Worm (Caenorhabditis elegans) whole organism, L1 larva: Measurements from ENCODE around the gene F18E9.8.

Experiments
- C04F5.9 ChIP-seq: sonication (generic microtip); optimal IDR thresholded peaks from 2 replicates; lab custom pipeline; 2016; ENCODE audit warnings: missing genetic modification characterization, missing compliant biosample characterization
- C16A3.4 ChIP-seq: fragments of 150-350 bp; optimal IDR thresholded peaks from 2 replicates; lab custom pipeline; 2014; ENCODE audit warnings: missing biosample characterization, missing genetic modification characterization
- Y116A8C.19 ChIP-seq: sonication (generic microtip); optimal IDR thresholded peaks from 2 replicates; lab custom pipeline; 2016; ENCODE audit warnings: missing compliant biosample characterization, missing genetic modification characterization, borderline replicate concordance
- alr-1 ChIP-seq: fragments of 200-800 bp; sonication (Bioruptor generic); optimal IDR thresholded peaks from 2 replicates; lab custom pipeline; 2018; ENCODE audit warnings: borderline replicate concordance, mild to moderate bottlenecking, missing genetic modification characterization, missing compliant biosample characterization
- aly-2 ChIP-seq: fragments of 150-350 bp; optimal IDR thresholded peaks from 2 replicates; lab custom pipeline; 2014; ENCODE audit warnings: missing biosample characterization, missing genetic modification characterization
- ama-1 ChIP-seq: fragments of 150-350 bp; optimal IDR thresholded peaks from 2 replicates; lab custom pipeline; 2014
- blmp-1 ChIP-seq: fragments of 150-350 bp; optimal IDR thresholded peaks from 2 replicates; lab custom pipeline; 2014; ENCODE audit warnings: missing biosample characterization, missing genetic modification characterization
- ceh-63 ChIP-seq: fragments of 200-800 bp; sonication (Bioruptor generic); optimal IDR thresholded peaks from 2 replicates; lab custom pipeline; 2018; ENCODE audit warnings: mild to moderate bottlenecking, missing genetic modification characterization, missing compliant biosample characterization
- ceh-82 ChIP-seq, 3 experiments: fragments of 150-350 bp in 1 of 3; sonication (generic microtip) in 2 of 3; optimal IDR thresholded peaks; 2 replicates each; lab custom pipeline; 2014 to 2017; ENCODE audit warnings: missing biosample characterization in 3 of 3, missing genetic modification characterization in 3 of 3
- ces-1 ChIP-seq: fragments of 150-350 bp; optimal IDR thresholded peaks from 2 replicates; lab custom pipeline; 2014; ENCODE audit warnings: missing biosample characterization, missing genetic modification reagents, missing genetic modification characterization
- dpl-1 ChIP-seq, 3 experiments: fragments of 150-350 bp in 2 of 3; sonication (generic microtip) in 1 of 3; optimal IDR thresholded peaks; 2 replicates each; lab custom pipeline; 2014 to 2017; ENCODE audit warnings: missing biosample characterization in 3 of 3, missing genetic modification characterization in 3 of 3, missing genetic modification reagents in 3 of 3
- dsc-1 ChIP-seq: sonication (generic microtip); optimal IDR thresholded peaks from 2 replicates; lab custom pipeline; 2016; ENCODE audit warnings: mild to moderate bottlenecking, missing genetic modification characterization, missing compliant biosample characterization
- efl-1 ChIP-seq, 4 experiments: fragments of 150-350 bp; optimal IDR thresholded peaks in 3 of 4; peaks in 1 of 4; 1 replicate in 1 of 4; 2 replicates in 3 of 4; lab custom pipeline; 2014; ENCODE audit warnings: missing biosample characterization in 2 of 4, missing genetic modification characterization in 2 of 4, missing genetic modification reagents in 2 of 4
- egl-13 ChIP-seq: sonication (generic microtip); optimal IDR thresholded peaks from 2 replicates; lab custom pipeline; 2016; ENCODE audit warnings: missing genotype, missing genetic modification reagents, missing genetic modification characterization, missing compliant biosample characterization
- egl-27 ChIP-seq, 2 experiments: fragments of 150-350 bp in 1 of 2; sonication (generic microtip); optimal IDR thresholded peaks; 3 replicates each; lab custom pipeline; 2017 to 2018; ENCODE audit warnings: missing biosample characterization in 2 of 2, missing genetic modification characterization in 2 of 2, missing genetic modification reagents in 2 of 2
- elt-2 ChIP-seq: sonication (generic microtip); optimal IDR thresholded peaks from 2 replicates; lab custom pipeline; 2016; ENCODE audit warnings: missing genetic modification characterization, mild to moderate bottlenecking, inconsistent platforms, missing compliant biosample characterization, missing genetic modification reagents
- elt-3 ChIP-seq, 6 experiments: fragments of 150-350 bp in 1 of 6; sonication (generic microtip); optimal IDR thresholded peaks; 2 replicates each; lab custom pipeline; 2017 to 2018; ENCODE audit warnings: missing biosample characterization in 6 of 6, missing genetic modification characterization in 6 of 6, inconsistent platforms in 1 of 6
- ets-5 ChIP-seq: fragments of 200-800 bp; sonication (Bioruptor generic); IDR thresholded peaks from 2 replicates; pipeline ENCODE4 v1.3.6; 2022; ENCODE audit warnings: missing genetic modification characterization, missing compliant biosample characterization
- fkh-10 ChIP-seq: sonication (generic microtip); optimal IDR thresholded peaks from 2 replicates; lab custom pipeline; 2017; ENCODE audit warnings: missing biosample characterization, missing genetic modification reagents, missing genetic modification characterization
- fkh-4 ChIP-seq: sonication (generic microtip); optimal IDR thresholded peaks from 2 replicates; lab custom pipeline; 2016; ENCODE audit warnings: missing compliant biosample characterization, missing genetic modification characterization, borderline replicate concordance
- fos-1 ChIP-seq: fragments of 150-350 bp; optimal IDR thresholded peaks from 2 replicates; lab custom pipeline; 2014; ENCODE audit warnings: missing biosample characterization, missing genetic modification characterization
- grh-1 ChIP-seq: fragments of 200-800 bp; sonication (Bioruptor generic); IDR thresholded peaks from 2 replicates; pipeline ENCODE4 v1.3.6; 2022; ENCODE audit warnings: missing genetic modification reagents, missing genetic modification characterization, missing compliant biosample characterization
- hlh-4 ChIP-seq: sonication (generic microtip); optimal IDR thresholded peaks from 2 replicates; lab custom pipeline; 2016; ENCODE audit warnings: mild to moderate bottlenecking, missing genetic modification characterization, missing compliant biosample characterization
- hpl-2 ChIP-seq: fragments of 150-350 bp; optimal IDR thresholded peaks from 2 replicates; lab custom pipeline; 2014; ENCODE audit warnings: missing biosample characterization, missing genetic modification reagents, missing genetic modification characterization
- irx-1 ChIP-seq: sonication (generic microtip); optimal IDR thresholded peaks from 2 replicates; lab custom pipeline; 2016; ENCODE audit warnings: missing genetic modification characterization, missing compliant biosample characterization
- isw-1 ChIP-seq: fragments of 200-800 bp; sonication (Bioruptor generic); IDR thresholded peaks from 2 replicates; pipeline ENCODE4 v1.3.6; 2022; ENCODE audit warnings: missing genetic modification characterization, missing compliant biosample characterization
- jun-1 ChIP-seq: fragments of 150-350 bp; optimal IDR thresholded peaks from 2 replicates; lab custom pipeline; 2014; ENCODE audit warnings: missing biosample characterization, missing genetic modification reagents, missing genetic modification characterization
- lin-14 ChIP-seq: fragments of 200-800 bp; sonication (Bioruptor generic); optimal IDR thresholded peaks from 2 replicates; lab custom pipeline; 2018; ENCODE audit warnings: mild to moderate bottlenecking, missing genetic modification characterization, moderate library complexity, missing compliant biosample characterization
- lin-15B ChIP-seq: fragments of 150-350 bp; sonication (generic microtip); optimal IDR thresholded peaks from 3 replicates; lab custom pipeline; 2014; ENCODE audit warnings: missing biosample characterization, missing genetic modification characterization
- lin-35 ChIP-seq, 2 experiments: fragments of 150-350 bp; optimal IDR thresholded peaks; 2 replicates each; lab custom pipeline; 2014; ENCODE audit warnings: missing biosample characterization in 2 of 2, missing genetic modification characterization in 2 of 2, missing genetic modification reagents in 2 of 2
- nhr-11 ChIP-seq: fragments of 150-350 bp; optimal IDR thresholded peaks from 2 replicates; lab custom pipeline; 2014; ENCODE audit warnings: missing biosample characterization, missing genetic modification characterization
- nhr-19 ChIP-seq: fragments of 200-800 bp; sonication (Bioruptor generic); conservative IDR thresholded peaks from 2 replicates; pipeline ENCODE4 v1.3.6; 2022; ENCODE audit warnings: missing genetic modification characterization, missing compliant biosample characterization
- nhr-20 ChIP-seq: sonication (generic microtip); optimal IDR thresholded peaks from 2 replicates; lab custom pipeline; 2016; ENCODE audit warnings: mild to moderate bottlenecking, missing genetic modification characterization, missing compliant biosample characterization
- nhr-237 ChIP-seq: fragments of 150-350 bp; optimal IDR thresholded peaks from 2 replicates; lab custom pipeline; 2014; ENCODE audit warnings: missing biosample characterization, missing genetic modification characterization
- nhr-28 ChIP-seq: fragments of 150-350 bp; optimal IDR thresholded peaks from 2 replicates; lab custom pipeline; 2014; ENCODE audit warnings: missing biosample characterization, missing genetic modification characterization
- nhr-47 ChIP-seq: sonication (generic microtip); optimal IDR thresholded peaks from 2 replicates; lab custom pipeline; 2016; ENCODE audit warnings: mild to moderate bottlenecking, missing genetic modification characterization, moderate library complexity, missing compliant biosample characterization
- nhr-71 ChIP-seq: sonication (generic microtip); optimal IDR thresholded peaks from 2 replicates; lab custom pipeline; 2016; ENCODE audit warnings: mild to moderate bottlenecking, missing genetic modification characterization, moderate library complexity, missing compliant biosample characterization
- nhr-76 ChIP-seq: sonication (generic microtip); optimal IDR thresholded peaks from 2 replicates; lab custom pipeline; 2017; ENCODE audit warnings: missing biosample characterization, missing genetic modification characterization
- nhr-77 ChIP-seq: fragments of 150-350 bp; optimal IDR thresholded peaks from 2 replicates; lab custom pipeline; 2014; ENCODE audit warnings: missing biosample characterization, missing genetic modification characterization
- nhr-85 ChIP-seq: sonication (generic microtip); peaks from one replicate; lab custom pipeline; 2016; ENCODE audit warnings: missing genetic modification characterization, inconsistent platforms, missing compliant biosample characterization
- pax-3 ChIP-seq: fragments of 200-800 bp; sonication (Bioruptor generic); optimal IDR thresholded peaks from 2 replicates; lab custom pipeline; 2018; ENCODE audit warnings: mild to moderate bottlenecking, missing genetic modification characterization, moderate library complexity, missing compliant biosample characterization
- pqm-1 ChIP-seq: sonication (generic microtip); optimal IDR thresholded peaks from 3 replicates; lab custom pipeline; 2017; ENCODE audit warnings: missing biosample characterization, missing genetic modification characterization
- rnt-1 ChIP-seq: sonication (generic microtip); optimal IDR thresholded peaks from 2 replicates; lab custom pipeline; 2016; ENCODE audit warnings: mild to moderate bottlenecking, missing genetic modification characterization, moderate library complexity, missing compliant biosample characterization
- skn-1 ChIP-seq: fragments of 150-350 bp; optimal IDR thresholded peaks from 2 replicates; lab custom pipeline; 2014; ENCODE audit warnings: missing biosample characterization, missing genetic modification characterization
- sox-4 ChIP-seq: sonication (generic microtip); optimal IDR thresholded peaks from 2 replicates; lab custom pipeline; 2016; ENCODE audit warnings: missing genetic modification characterization, missing compliant biosample characterization
- sup-37 ChIP-seq: fragments of 200-800 bp; sonication (Bioruptor generic); optimal IDR thresholded peaks from 2 replicates; lab custom pipeline; 2018; ENCODE audit warnings: mild to moderate bottlenecking, missing genetic modification characterization, missing compliant biosample characterization
- swsn-7 ChIP-seq: sonication (generic microtip); optimal IDR thresholded peaks from 2 replicates; lab custom pipeline; 2016; ENCODE audit warnings: missing genetic modification characterization, missing compliant biosample characterization
- tbx-2 ChIP-seq: sonication (generic microtip); optimal IDR thresholded peaks from 2 replicates; lab custom pipeline; 2016; ENCODE audit warnings: missing genetic modification characterization, missing compliant biosample characterization
- unc-62 ChIP-seq: fragments of 150-350 bp; optimal IDR thresholded peaks from 2 replicates; lab custom pipeline; 2014; ENCODE audit warnings: missing biosample characterization, missing genetic modification reagents, missing genetic modification characterization
- unc-86 ChIP-seq: sonication (generic microtip); optimal IDR thresholded peaks from 2 replicates; lab custom pipeline; 2016; ENCODE audit warnings: missing genetic modification characterization, missing compliant biosample characterization
- unc-98 ChIP-seq: fragments of 200-800 bp; sonication (Bioruptor generic); IDR thresholded peaks from 2 replicates; pipeline ENCODE4 v1.3.6; 2022; ENCODE audit warnings: missing genetic modification characterization, missing compliant biosample characterization
- xbp-1 ChIP-seq: sonication (generic microtip); optimal IDR thresholded peaks from 2 replicates; lab custom pipeline; 2016; ENCODE audit warnings: missing genetic modification characterization, missing compliant biosample characterization
- zip-4 ChIP-seq: fragments of 200-800 bp; sonication (Bioruptor generic); optimal IDR thresholded peaks from 2 replicates; lab custom pipeline; 2018; ENCODE audit warnings: mild to moderate bottlenecking, missing genetic modification characterization, moderate library complexity, missing compliant biosample characterization
- ztf-4 ChIP-seq: fragments of 150-350 bp; optimal IDR thresholded peaks from 2 replicates; lab custom pipeline; 2014; ENCODE audit warnings: missing biosample characterization, missing genetic modification characterization

Gene F18E9.8

ce11 chrX:8605005-8605404 is 23.7 kb upstream of the F18E9.8 start, which contains the start of the genes H35N09.2 and H35N09.1 (continued):
- TF ChIP-seq dpl-1 (GFP tag; optimal IDR thresholded peaks at IDR 0.05; lab: Kevin White, UChicago) (peak; percentile 5 to 65 (median 55)), jun-1 (tag; lab: Kevin White, UChicago) (peak; percentile 17), irx-1 (tag; lab: Kevin White, UChicago) (no peak), unc-86 (no peak), ama-1 (lab: Kevin White, UChicago) (no peak), nhr-237 (tag; lab: Kevin White, UChicago) (no peak), ces-1 (no peak), alr-1 (tag; lab: Kevin White, UChicago) (no peak), lin-14 (GFP tag; lab: Kevin White, UChicago) (peak; percentile 71), nhr-19 (GFP tag; lab: Robert Waterston, UW) (no peak), nhr-28 (tag; lab: Kevin White, UChicago) (no peak), nhr-20 (tag; lab: Kevin White, UChicago) (peak; percentile 56), C04F5.9 (tag; lab: Kevin White, UChicago) (no peak), unc-62 (GFP tag; lab: Kevin White, UChicago) (no peak), lin-15B (tag; lab: Kevin White, UChicago) (no peak), pqm-1 (tag; lab: Kevin White, UChicago) (no peak), egl-13 (tag; lab: Kevin White, UChicago) (no peak), ceh-63 (no peak), C16A3.4 (peak; percentile 58), efl-1 (optimal IDR thresholded peaks at IDR 0.05; lab: Kevin White, UChicago) (peak; percentile 50 to 55), efl-1 (GFP tag; optimal IDR thresholded peaks at IDR 0.05 in 1 of 2; lab: Kevin White, UChicago) (peak; percentile 47 to 66), Y116A8C.19 (no peak), fos-1 (no peak), zip-4 (GFP tag; lab: Kevin White, UChicago) (no peak), nhr-77 (peak; percentile 25), dsc-1 (no peak), pax-3 (no peak), tbx-2 (peak; percentile 7), ets-5 (GFP tag; lab: Robert Waterston, UW) (no peak), isw-1 (no peak), lin-35 (GFP tag; optimal IDR thresholded peaks at IDR 0.05; lab: Kevin White, UChicago) (peak; percentile 8 to 78), nhr-85 (tag; lab: Kevin White, UChicago) (no peak), nhr-11 (tag; lab: Kevin White, UChicago) (no peak), swsn-7 (tag; lab: Kevin White, UChicago) (peak; percentile 30), skn-1 (peak; percentile 33), xbp-1 (peak; percentile 33), blmp-1 (tag; lab: Kevin White, UChicago) (peak; percentile 35), grh-1 (GFP tag; lab: Robert Waterston, UW) (no peak), fkh-4 (tag; lab: Kevin White, UChicago) (no peak), hpl-2 (GFP tag; lab: Kevin White, UChicago) (no peak), nhr-71 (tag; lab: Kevin White, UChicago) (peak; percentile 49), elt-2 (no peak), sox-4 (tag; lab: Kevin White, UChicago) (no peak), aly-2 (tag; lab: Kevin White, UChicago) (no peak), nhr-47 (tag; lab: Kevin White, UChicago) (peak; percentile 45), unc-98 (GFP tag; lab: Robert Waterston, UW) (no peak), sup-37 (no peak), rnt-1 (peak; percentile 34), ztf-4 (tag; lab: Kevin White, UChicago) (no peak), nhr-76 (tag; lab: Kevin White, UChicago) (no peak), ceh-82 (tag; optimal IDR thresholded peaks at IDR 0.05; lab: Kevin White, UChicago) (peak in 2 of 3 experiments; percentile 4 to 51), fkh-10 (GFP tag; lab: Kevin White, UChicago) (no peak), egl-27 (tag; optimal IDR thresholded peaks at IDR 0.05; lab: Kevin White, UChicago) (no peak), hlh-4 (tag; lab: Kevin White, UChicago) (no peak), elt-3 (tag; optimal IDR thresholded peaks at IDR 0.05; lab: Kevin White, UChicago) (no peak)
